Worm (Caenorhabditis elegans): ENCODE measurements around the gene C29G2.3.
"Not testable (repeated sequence)": the region's sequence is repeated elsewhere in the genome, so short reads cannot be mapped to it uniquely, and the experiment has no call there.

C29G2.3 gene

DNA sequence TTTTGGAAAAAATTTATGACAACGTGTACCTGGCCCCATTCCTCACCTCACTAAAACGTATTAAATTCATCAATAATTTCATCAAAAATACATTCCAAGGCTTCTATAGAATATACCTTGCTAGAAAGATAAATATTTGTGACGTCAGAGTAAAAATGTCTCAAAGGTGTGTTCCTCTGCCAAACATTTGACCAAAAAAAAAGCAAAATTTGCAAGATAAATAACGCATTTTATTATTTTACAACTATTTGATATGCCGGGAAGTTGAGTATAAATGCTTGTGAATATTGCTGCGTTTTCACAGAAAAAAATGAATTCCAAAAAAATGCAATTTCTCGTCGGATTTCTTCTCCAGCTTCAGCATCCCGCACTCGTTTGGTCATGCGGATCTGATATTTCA lies at the start of gene C29G2.3:
Gene C29G2.3, plus strand, starts transcription at position 301 of the 400 bp plus-strand sequence.
- TF ChIP-seq dpl-1 (GFP tag; optimal IDR thresholded peaks at IDR 0.05) (no peak), ekl-4 (GFP tag; IDR thresholded peaks at IDR 0.05) (no peak), bed-1 (GFP tag; IDR thresholded peaks at IDR 0.05) (no peak), F22D6.2 (tag; optimal IDR thresholded peaks at IDR 0.05) (no peak), dpff-1 (tag; optimal IDR thresholded peaks at IDR 0.05) (no peak), ztf-6 (GFP tag; IDR thresholded peaks at IDR 0.05) (no peak)

DNA sequence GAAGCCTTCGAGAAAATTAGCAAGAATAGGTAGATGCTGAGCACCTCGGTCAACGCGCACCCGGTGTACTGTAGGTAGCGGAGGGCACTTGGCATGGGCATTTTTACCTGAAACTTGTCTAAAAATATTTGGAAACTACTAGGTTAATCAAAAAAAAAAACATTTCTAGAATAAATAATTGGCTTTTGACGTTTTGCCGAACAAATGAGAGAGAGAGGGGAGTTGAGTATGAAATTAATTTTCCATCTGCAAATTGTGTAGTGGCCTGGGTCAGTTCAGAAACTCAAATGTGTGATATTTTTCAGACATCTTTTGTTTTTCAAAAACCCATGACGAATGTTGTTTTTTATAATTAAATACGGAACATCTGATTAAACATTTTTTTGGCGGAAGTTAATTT lies 44.4 kb upstream of the C29G2.3 start, which contains the start of gene Y45G12C.10:
Gene Y45G12C.10, minus strand, starts transcription at position 101 of the 400 bp plus-strand sequence.
- TF ChIP-seq Y56A3A.18 (GFP tag; IDR thresholded peaks at IDR 0.05); hrde-1 (tag; optimal IDR thresholded peaks at IDR 0.05; ENCODE audit: borderline replicate concordance); ceh-27 (GFP tag; optimal IDR thresholded peaks at IDR 0.05): not testable (repeated sequence)

DNA sequence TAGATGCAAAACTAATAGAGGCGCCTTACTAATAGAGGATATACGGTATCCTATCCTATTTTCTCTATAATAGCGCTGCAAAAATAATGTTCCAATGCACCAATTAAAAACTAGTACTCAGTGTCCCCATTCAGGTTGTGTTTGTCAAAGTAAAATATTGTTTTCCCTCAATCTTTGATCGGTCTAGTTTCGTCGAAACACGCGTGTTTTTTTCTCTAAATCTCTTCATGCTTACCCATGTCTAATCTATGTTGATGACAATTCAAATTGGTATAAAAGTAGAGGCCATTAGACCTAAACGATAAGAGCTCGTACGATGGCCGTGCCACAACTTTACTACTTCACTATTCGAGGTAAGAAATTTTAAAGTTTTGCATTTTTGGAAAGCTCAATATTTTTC lies 19.3 kb upstream of the C29G2.3 start, which contains the start of gene gst-10:
Gene gst-10, plus strand, starts transcription at position 301 of the 400 bp plus-strand sequence.
- not testable (repeated sequence) for TF ChIP-seq lag-1 (GFP tag; IDR thresholded peaks at IDR 0.05); ceh-27 (GFP tag; optimal IDR thresholded peaks at IDR 0.05); athp-1 (tag; optimal IDR thresholded peaks at IDR 0.05)

DNA sequence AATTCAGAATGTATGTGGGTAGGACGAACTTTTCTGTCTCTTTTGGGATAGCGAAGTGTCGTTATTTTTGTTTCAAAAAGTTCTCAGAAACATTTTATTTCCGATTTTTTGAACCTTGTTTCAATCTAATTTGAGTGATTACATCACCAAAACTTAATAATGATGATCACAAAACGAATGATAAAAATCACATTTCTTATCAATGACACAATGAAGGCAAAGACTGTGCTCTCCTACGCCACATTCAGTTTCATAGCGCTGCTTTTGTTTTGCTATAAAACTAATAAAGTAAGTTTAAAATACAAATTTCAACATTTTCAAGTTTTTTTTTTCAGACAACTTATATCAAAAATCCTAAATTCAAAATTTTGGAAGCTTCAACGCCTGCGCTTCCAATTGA lies 15.2 kb upstream of the C29G2.3 start, which contains the start of gene Y45G12C.1:
Gene Y45G12C.1, plus strand, starts transcription at position 159 of the 400 bp plus-strand sequence.
- no peak for TF ChIP-seq snpc-3.4 (tag; optimal IDR thresholded peaks at IDR 0.05)
- peak; percentile 60 for TF ChIP-seq nhr-80 (tag; optimal IDR thresholded peaks at IDR 0.05)

DNA sequence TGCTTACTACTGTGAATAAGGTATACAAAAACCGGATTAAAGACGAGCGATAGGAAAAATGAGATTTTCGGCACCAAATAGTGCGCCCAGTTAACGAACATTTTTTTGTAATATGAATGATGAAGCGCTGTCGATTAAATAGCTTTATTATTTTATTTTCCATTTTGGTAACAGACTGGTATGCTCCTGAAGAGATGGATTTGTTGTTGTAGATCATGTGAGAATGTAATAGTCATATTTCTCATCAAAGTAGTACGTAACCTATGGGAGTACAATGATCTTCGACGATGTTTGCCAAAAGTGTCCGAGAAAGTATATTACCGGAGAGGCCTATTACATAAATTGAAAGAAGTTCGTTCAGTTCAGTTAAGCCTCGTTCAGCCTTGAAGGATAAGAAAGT lies 10.1 kb upstream of the C29G2.3 start, which contains the start of gene srj-19:
Gene srj-19, minus strand, starts transcription at position 101 of the 400 bp plus-strand sequence.
- TF ChIP-seq F10E7.11 (tag; optimal IDR thresholded peaks at IDR 0.05) (no peak), hlh-12 (tag; optimal IDR thresholded peaks at IDR 0.05) (no peak), attf-6 (GFP tag; IDR thresholded peaks at IDR 0.05) (no peak), ccch-3 (GFP tag; optimal IDR thresholded peaks at IDR 0.05) (no peak), egl-44 (GFP tag; IDR thresholded peaks at IDR 0.05) (no peak), nfya-2 (GFP tag; IDR thresholded peaks at IDR 0.05) (no peak)

DNA sequence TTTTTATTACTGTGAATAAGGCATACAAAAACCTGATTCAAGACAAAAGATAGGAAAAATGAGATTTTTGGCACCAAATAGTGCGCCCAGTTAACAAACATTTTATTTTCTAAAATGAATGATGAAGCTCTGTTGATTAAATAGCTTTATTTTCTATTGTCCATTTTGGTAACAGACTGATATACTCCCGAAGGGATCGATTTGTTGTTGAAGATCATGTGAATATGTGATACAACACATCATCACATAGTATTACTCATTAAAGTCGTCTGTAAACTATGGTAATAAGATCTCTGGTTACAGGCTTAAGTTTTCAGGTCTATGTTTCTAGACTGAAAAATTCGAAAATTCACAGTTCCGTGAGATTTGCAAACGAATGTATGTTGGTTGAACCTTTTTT lies 7.6 kb upstream of the C29G2.3 start, which contains the start of gene srj-20:
Gene srj-20, minus strand, starts transcription at position 101 of the 400 bp plus-strand sequence.
- TF ChIP-seq F22D6.2 (tag; optimal IDR thresholded peaks at IDR 0.05), result no peak
- no peak for TF ChIP-seq B0261.1 (tag; optimal IDR thresholded peaks at IDR 0.05)
- TF ChIP-seq F55B11.4 (tag; optimal IDR thresholded peaks at IDR 0.05; ENCODE audit: borderline replicate concordance, insufficient read depth), result no peak
- no peak for TF ChIP-seq sea-2 (GFP tag; IDR thresholded peaks at IDR 0.05)
- TF ChIP-seq madf-6 (GFP tag; IDR thresholded peaks at IDR 0.05), result no peak
- no peak for TF ChIP-seq Y95B8A.8 (GFP tag; IDR thresholded peaks at IDR 0.05)
- no peak for TF ChIP-seq aptf-2 (GFP tag; conservative IDR thresholded peaks at IDR 0.05)
- TF ChIP-seq ztf-28 (GFP tag; IDR thresholded peaks at IDR 0.05), result no peak
- no peak for TF ChIP-seq unc-130 (GFP tag; optimal IDR thresholded peaks at IDR 0.05)
- TF ChIP-seq hmg-1.2 (GFP tag; IDR thresholded peaks at IDR 0.05), result no peak
- no peak for TF ChIP-seq aptf-3 (GFP tag; IDR thresholded peaks at IDR 0.05)
- no peak for TF ChIP-seq cebp-2 (GFP tag; IDR thresholded peaks at IDR 0.05)
- TF ChIP-seq C17E4.6 (GFP tag; IDR thresholded peaks at IDR 0.05), result no peak
- no peak for TF ChIP-seq zim-3 (tag; optimal IDR thresholded peaks at IDR 0.05)
- TF ChIP-seq chd-7 (tag; optimal IDR thresholded peaks at IDR 0.05), result no peak
- TF ChIP-seq hmg-20 (GFP tag; IDR thresholded peaks at IDR 0.05), result no peak
- no peak for TF ChIP-seq mel-28 (tag; optimal IDR thresholded peaks at IDR 0.05; ENCODE audit: borderline replicate concordance)
- no peak for TF ChIP-seq Y79H2A.3 (GFP tag; conservative IDR thresholded peaks at IDR 0.05)
